3 worm cellular contexts compared by ENCODE assay signal in genomic region chrX:14000198-14000748, ce11.
A peak's percentile ranks its signal among the peaks of the same experiment; 100 is the strongest.
TF ChIP-seq lines count a peak whose summit lies in the region.

No protein-coding gene starts in this region.

TF ChIP-seq in whole organism, L1 larva, 84 proteins besides CTCF, POLR2A, EP300 and RAD21 (continued from another document):
- peak; percentile 13 for TF ChIP-seq elt-2 (tag; optimal IDR thresholded peaks at IDR 0.05; lab: Kevin White, UChicago)

TF ChIP-seq in whole organism, L3 larva, 47 proteins besides CTCF, POLR2A, EP300 and RAD21 (continued from another document):
- no peak for TF ChIP-seq nhr-25 (tag; optimal IDR thresholded peaks at IDR 0.05; lab: Kevin White, UChicago)
- TF ChIP-seq ceh-82 (tag; optimal IDR thresholded peaks at IDR 0.05; lab: Kevin White, UChicago), result no peak
- no peak for TF ChIP-seq elt-1 (tag; optimal IDR thresholded peaks at IDR 0.05; lab: Kevin White, UChicago)
- TF ChIP-seq sea-2 (GFP tag; optimal IDR thresholded peaks at IDR 0.05; lab: Kevin White, UChicago), result no peak
- no peak for TF ChIP-seq egl-27 (tag; optimal IDR thresholded peaks at IDR 0.05; lab: Kevin White, UChicago)
- peak; percentile 69 for TF ChIP-seq elt-2 (tag; optimal IDR thresholded peaks at IDR 0.05; lab: Kevin White, UChicago)
TF ChIP-seq in whole organism, L3 larva: peak in this region for 5.

TF ChIP-seq in whole organism, L4 larva, 104 proteins besides CTCF, POLR2A, EP300 and RAD21 (continued from another document):
- TF ChIP-seq nhr-102 (tag; optimal IDR thresholded peaks at IDR 0.05; lab: Kevin White, UChicago), result peak; percentile 31
- peak in 1 of 2 experiments; percentile 23 for TF ChIP-seq hif-1 (tag; optimal IDR thresholded peaks at IDR 0.05; lab: Kevin White, UChicago)
- TF ChIP-seq daf-16 (GFP tag; optimal IDR thresholded peaks at IDR 0.05; lab: Kevin White, UChicago), result no peak
- TF ChIP-seq daf-16 (tag; optimal IDR thresholded peaks at IDR 0.05; lab: Kevin White, UChicago), result peak; percentile 67
- no peak for TF ChIP-seq aha-1 (tag; lab: Kevin White, UChicago)
- peak; percentile 56; the same call in 1 of the 2 replicates for TF ChIP-seq mdt-29 (GFP tag; IDR thresholded peaks at IDR 0.05; lab: Robert Waterston, UW)
- TF ChIP-seq mdl-1 (tag; optimal IDR thresholded peaks at IDR 0.05; lab: Kevin White, UChicago), result peak in 1 of 2 experiments; percentile 34
- TF ChIP-seq nhr-48 (tag; optimal IDR thresholded peaks at IDR 0.05; lab: Kevin White, UChicago), result no peak
- TF ChIP-seq mxl-2 (GFP tag; conservative IDR thresholded peaks at IDR 0.05; lab: Robert Waterston, UW), result no peak
- TF ChIP-seq cey-2 (tag; optimal IDR thresholded peaks at IDR 0.05; lab: Kevin White, UChicago; ENCODE audit: borderline replicate concordance, insufficient read depth), result no peak
- peak; percentile 65 for TF ChIP-seq dmd-6 (GFP tag; IDR thresholded peaks at IDR 0.05; lab: Robert Waterston, UW)
- TF ChIP-seq daf-8 (GFP tag; IDR thresholded peaks at IDR 0.05; lab: Robert Waterston, UW), result no peak
- no peak for TF ChIP-seq ZK337.2 (GFP tag; IDR thresholded peaks at IDR 0.05; lab: Robert Waterston, UW)
- TF ChIP-seq nhr-42 (GFP tag; IDR thresholded peaks at IDR 0.05; lab: Robert Waterston, UW), result no peak
TF ChIP-seq in whole organism, L4 larva: peak in this region for 15.
